Fruit fly (Drosophila melanogaster): ENCODE data around the gene CG31106.

- TF ChIP-seq brk (GFP tag; optimal IDR thresholded peaks at IDR 0.05) (no peak), Dif (GFP tag; optimal IDR thresholded peaks at IDR 0.05; ENCODE audit: partially characterized antibody) (no peak), jim (GFP tag; optimal IDR thresholded peaks at IDR 0.05) (no peak), br (GFP tag; optimal IDR thresholded peaks at IDR 0.05) (no peak), OdsH (GFP tag; optimal IDR thresholded peaks at IDR 0.05) (no peak), Hr83 (GFP tag; optimal IDR thresholded peaks at IDR 0.05; ENCODE audit: poor library complexity, severe bottlenecking) (no peak), Vsx2 (GFP tag; optimal IDR thresholded peaks at IDR 0.05; ENCODE audit: partially characterized antibody) (no peak), dl (GFP tag; optimal IDR thresholded peaks at IDR 0.05; ENCODE audit: insufficient read depth in 1 of 2, partially characterized antibody in 2 of 2) (no peak), dsf (GFP tag; optimal IDR thresholded peaks at IDR 0.05; ENCODE audit: borderline replicate concordance) (no peak), sv (GFP tag; optimal IDR thresholded peaks at IDR 0.05) (no peak), lola (GFP tag; optimal IDR thresholded peaks at IDR 0.05) (no peak), CG9705 (GFP tag; optimal IDR thresholded peaks at IDR 0.05) (no peak), Rel (GFP tag; optimal IDR thresholded peaks at IDR 0.05) (no peak), Rel (tag; optimal IDR thresholded peaks at IDR 0.05) (no peak)
Measured at dm6 chr3R:25194723-25195577, 21.1 kb upstream of the CG31106 start, which contains the start of gene CG13653.
